Worm (Caenorhabditis elegans) whole organism, young adult: ENCODE results near the gene ZK666.4.

Experiments
- B0019.2 ChIP-seq: fragments of 200-800 bp; sonication (Bioruptor generic); conservative IDR thresholded peaks from 2 replicates; pipeline ENCODE4 v1.3.6; 2022; ENCODE audit warnings: missing genetic modification reagents, missing genetic modification characterization, missing compliant biosample characterization
- C06A6.2 ChIP-seq: fragments of 200-800 bp; sonication (Bioruptor generic); conservative IDR thresholded peaks from 2 replicates; pipeline ENCODE4 v1.3.6; 2022; ENCODE audit warnings: missing genetic modification characterization, missing compliant biosample characterization
- D2030.7 ChIP-seq: fragments of 200-800 bp; sonication (Bioruptor generic); IDR thresholded peaks from 2 replicates; pipeline ENCODE4 v1.3.6; 2022; ENCODE audit warnings: missing genetic modification reagents, missing genetic modification characterization, missing compliant biosample characterization
- F49E8.2 ChIP-seq: sonication (generic microtip); optimal IDR thresholded peaks from 3 replicates; lab custom pipeline; 2017; ENCODE audit warnings: missing genetic modification characterization, mild to moderate bottlenecking, missing compliant biosample characterization, antibody characterized with exemption, moderate library complexity; ENCODE audit not compliant: insufficient read depth
- F52B5.7 ChIP-seq: sonication (generic microtip); optimal IDR thresholded peaks from 2 replicates; lab custom pipeline; 2016; ENCODE audit warnings: mild to moderate bottlenecking, missing genetic modification characterization, missing compliant biosample characterization
- F57C9.4 ChIP-seq: sonication (generic microtip); optimal IDR thresholded peaks from 2 replicates; lab custom pipeline; 2017; ENCODE audit warnings: mild to moderate bottlenecking, missing genetic modification characterization, missing compliant biosample characterization
- K12H6.12 ChIP-seq: fragments of 200-800 bp; sonication (Bioruptor generic); optimal IDR thresholded peaks from 2 replicates; lab custom pipeline; 2018; ENCODE audit warnings: mild to moderate bottlenecking, missing genetic modification characterization, missing compliant biosample characterization
- Y53G8AR.9 ChIP-seq: fragments of 200-800 bp; sonication (Bioruptor generic); conservative IDR thresholded peaks from 2 replicates; pipeline ENCODE4 v1.3.6; 2022; ENCODE audit warnings: missing genetic modification reagents, missing genetic modification characterization, missing compliant biosample characterization
- ZK185.1 ChIP-seq: sonication (generic microtip); optimal IDR thresholded peaks from 2 replicates; lab custom pipeline; 2016; ENCODE audit warnings: mild to moderate bottlenecking, missing genetic modification characterization, missing compliant biosample characterization; ENCODE audit not compliant: poor library complexity, severe bottlenecking
- aptf-2 ChIP-seq: fragments of 200-800 bp; sonication (Bioruptor generic); conservative IDR thresholded peaks from 2 replicates; pipeline ENCODE4 v1.3.6; 2022; ENCODE audit warnings: missing genetic modification reagents, missing genetic modification characterization, missing compliant biosample characterization
- atf-7 ChIP-seq: sonication (generic microtip); optimal IDR thresholded peaks from 2 replicates; lab custom pipeline; 2017; ENCODE audit warnings: mild to moderate bottlenecking, missing genetic modification characterization, missing compliant biosample characterization
- athp-1 ChIP-seq: sonication (generic microtip); optimal IDR thresholded peaks from 2 replicates; lab custom pipeline; 2017; ENCODE audit warnings: mild to moderate bottlenecking, missing genetic modification characterization, missing compliant biosample characterization
- attf-5 ChIP-seq: fragments of 200-800 bp; sonication (Bioruptor generic); optimal IDR thresholded peaks from 2 replicates; lab custom pipeline; 2018; ENCODE audit warnings: mild to moderate bottlenecking, missing genetic modification characterization, missing compliant biosample characterization
- cebp-1 ChIP-seq, 2 experiments: fragments of 200-800 bp in 1 of 2; sonication (Bioruptor generic) in 1 of 2; sonication (generic microtip) in 1 of 2; IDR thresholded peaks in 1 of 2; optimal IDR thresholded peaks in 1 of 2; 2 replicates each; pipeline versions ENCODE4 v1.3.6 to Lab custom; 2017 to 2022; ENCODE audit warnings: missing compliant biosample characterization in 2 of 2, missing genetic modification characterization in 2 of 2, mild to moderate bottlenecking in 1 of 2, missing genetic modification reagents in 1 of 2, moderate library complexity in 1 of 2
- ceh-27 ChIP-seq: fragments of 200-800 bp; sonication (Bioruptor generic); optimal IDR thresholded peaks from 2 replicates; lab custom pipeline; 2018; ENCODE audit warnings: mild to moderate bottlenecking, missing genetic modification characterization, moderate library complexity, missing compliant biosample characterization
- ceh-40 ChIP-seq: fragments of 200-800 bp; sonication (Bioruptor generic); IDR thresholded peaks from 2 replicates; pipeline ENCODE4 v1.3.6; 2022; ENCODE audit warnings: missing genetic modification characterization, missing compliant biosample characterization
- die-1 ChIP-seq: sonication (generic microtip); optimal IDR thresholded peaks from 2 replicates; lab custom pipeline; 2016; ENCODE audit warnings: missing genotype, mild to moderate bottlenecking, missing genetic modification characterization, missing compliant biosample characterization
- dox-1 ChIP-seq: fragments of 200-800 bp; sonication (Bioruptor generic); IDR thresholded peaks from 2 replicates; pipeline ENCODE4 v1.3.6; 2022; ENCODE audit warnings: missing genetic modification reagents, missing genetic modification characterization, missing compliant biosample characterization
- ets-4 ChIP-seq: fragments of 200-800 bp; sonication (Bioruptor generic); optimal IDR thresholded peaks from 2 replicates; lab custom pipeline; 2018; ENCODE audit warnings: mild to moderate bottlenecking, missing genetic modification characterization, missing compliant biosample characterization
- hmg-20 ChIP-seq: fragments of 200-800 bp; sonication (Bioruptor generic); IDR thresholded peaks from 2 replicates; pipeline ENCODE4 v1.3.6; 2022; ENCODE audit warnings: missing genetic modification reagents, missing genetic modification characterization, missing compliant biosample characterization
- let-526 ChIP-seq: fragments of 200-800 bp; sonication (Bioruptor generic); IDR thresholded peaks from 2 replicates; pipeline ENCODE4 v1.3.6; 2022; ENCODE audit warnings: missing genetic modification reagents, missing genetic modification characterization, missing compliant biosample characterization
- let-607 ChIP-seq, 2 experiments: fragments of 200-800 bp in 1 of 2; sonication (Bioruptor generic) in 1 of 2; sonication (generic microtip) in 1 of 2; optimal IDR thresholded peaks; 2 replicates each; lab custom pipeline; 2016 to 2018; ENCODE audit warnings: mild to moderate bottlenecking in 2 of 2, missing compliant biosample characterization in 2 of 2, missing genetic modification characterization in 2 of 2, moderate library complexity in 2 of 2, missing genotype in 1 of 2
- lin-40 ChIP-seq: sonication (generic microtip); optimal IDR thresholded peaks from 2 replicates; lab custom pipeline; 2016; ENCODE audit warnings: missing genetic modification characterization, mild to moderate bottlenecking, missing compliant biosample characterization, missing genotype, missing genetic modification reagents
- lir-1 ChIP-seq: fragments of 200-800 bp; sonication (Bioruptor generic); conservative IDR thresholded peaks from 2 replicates; pipeline ENCODE4 v1.3.6; 2022; ENCODE audit warnings: missing genetic modification reagents, missing genetic modification characterization, missing compliant biosample characterization
- lsl-1 ChIP-seq: fragments of 200-800 bp; sonication (Bioruptor generic); optimal IDR thresholded peaks from 2 replicates; lab custom pipeline; 2018; ENCODE audit warnings: mild to moderate bottlenecking, missing genetic modification characterization, moderate library complexity, missing compliant biosample characterization
- madf-6 ChIP-seq: fragments of 200-800 bp; sonication (Bioruptor generic); IDR thresholded peaks from 2 replicates; pipeline ENCODE4 v1.3.6; 2022; ENCODE audit warnings: missing genetic modification reagents, missing genetic modification characterization, missing compliant biosample characterization
- mcd-1 ChIP-seq: fragments of 200-800 bp; sonication (Bioruptor generic); IDR thresholded peaks from 2 replicates; pipeline ENCODE4 v1.3.6; 2022; ENCODE audit warnings: missing genetic modification reagents, missing genetic modification characterization, missing compliant biosample characterization
- nfyb-1 ChIP-seq: fragments of 200-800 bp; sonication (Bioruptor generic); IDR thresholded peaks from 2 replicates; pipeline ENCODE4 v1.3.6; 2022; ENCODE audit warnings: missing genetic modification reagents, missing genetic modification characterization, missing compliant biosample characterization
- nhr-80 ChIP-seq: sonication (generic microtip); optimal IDR thresholded peaks from 2 replicates; lab custom pipeline; 2016; ENCODE audit warnings: missing genetic modification characterization, missing compliant biosample characterization
- snpc-1.1 ChIP-seq: sonication (generic microtip); optimal IDR thresholded peaks from 2 replicates; lab custom pipeline; 2017; ENCODE audit warnings: missing genetic modification characterization, mild to moderate bottlenecking, missing compliant biosample characterization, antibody characterized with exemption, moderate library complexity, missing genotype, missing genetic modification reagents; ENCODE audit not compliant: insufficient read depth
- snpc-3.4 ChIP-seq: sonication (generic microtip); optimal IDR thresholded peaks from 2 replicates; lab custom pipeline; 2017; ENCODE audit warnings: missing genetic modification characterization, mild to moderate bottlenecking, missing compliant biosample characterization, antibody characterized with exemption, moderate library complexity, missing genotype, missing genetic modification reagents
- tbp1 ChIP-seq: fragments of 200-800 bp; sonication (Bioruptor generic); optimal IDR thresholded peaks from 2 replicates; lab custom pipeline; 2018; ENCODE audit warnings: mild to moderate bottlenecking, missing genetic modification characterization, missing compliant biosample characterization
- unc-130 ChIP-seq: sonication (generic microtip); optimal IDR thresholded peaks from 2 replicates; lab custom pipeline; 2016; ENCODE audit warnings: missing genetic modification reagents, missing genetic modification characterization, missing compliant biosample characterization
- unc-62 ChIP-seq: fragments of 150-350 bp; optimal IDR thresholded peaks from 2 replicates; lab custom pipeline; 2014; ENCODE audit warnings: missing biosample characterization, missing genetic modification reagents, missing genetic modification characterization
- ztf-22 ChIP-seq: fragments of 200-800 bp; sonication (Bioruptor generic); optimal IDR thresholded peaks from 2 replicates; lab custom pipeline; 2018; ENCODE audit warnings: mild to moderate bottlenecking, missing genetic modification characterization, moderate library complexity, missing compliant biosample characterization
- ztf-26 ChIP-seq: sonication (generic microtip); optimal IDR thresholded peaks from 2 replicates; lab custom pipeline; 2017; ENCODE audit warnings: missing genetic modification characterization, missing compliant biosample characterization

ZK666.4 gene

DNA sequence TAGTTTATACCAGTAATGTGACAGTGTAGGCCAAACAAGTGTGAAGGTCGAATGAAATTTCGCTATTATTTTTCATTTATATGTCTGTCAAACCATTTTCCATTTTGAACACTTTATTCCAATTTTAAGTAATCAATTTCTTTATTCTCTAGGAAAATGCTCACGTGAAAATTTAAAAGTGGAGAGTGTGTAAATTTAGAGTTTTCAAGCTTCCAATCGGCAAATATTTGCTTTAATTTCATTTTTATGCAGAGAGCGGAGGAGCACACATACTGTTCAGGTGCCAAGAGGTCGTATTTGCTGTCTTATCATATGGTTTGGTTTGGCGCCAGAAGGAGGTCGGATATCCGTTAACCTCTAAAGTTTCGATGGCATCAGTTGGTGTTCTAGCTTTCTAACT, 30.2 kb upstream of the ZK666.4 start:
- TF ChIP-seq snpc-1.1 (tag; lab: Kevin White, UChicago): no peak
- 0 out of 2 replicates have a peak, but pooled peaks have one; percentile 9 for TF ChIP-seq Y53G8AR.9
- no peak for TF ChIP-seq snpc-3.4 (tag; lab: Kevin White, UChicago)

DNA sequence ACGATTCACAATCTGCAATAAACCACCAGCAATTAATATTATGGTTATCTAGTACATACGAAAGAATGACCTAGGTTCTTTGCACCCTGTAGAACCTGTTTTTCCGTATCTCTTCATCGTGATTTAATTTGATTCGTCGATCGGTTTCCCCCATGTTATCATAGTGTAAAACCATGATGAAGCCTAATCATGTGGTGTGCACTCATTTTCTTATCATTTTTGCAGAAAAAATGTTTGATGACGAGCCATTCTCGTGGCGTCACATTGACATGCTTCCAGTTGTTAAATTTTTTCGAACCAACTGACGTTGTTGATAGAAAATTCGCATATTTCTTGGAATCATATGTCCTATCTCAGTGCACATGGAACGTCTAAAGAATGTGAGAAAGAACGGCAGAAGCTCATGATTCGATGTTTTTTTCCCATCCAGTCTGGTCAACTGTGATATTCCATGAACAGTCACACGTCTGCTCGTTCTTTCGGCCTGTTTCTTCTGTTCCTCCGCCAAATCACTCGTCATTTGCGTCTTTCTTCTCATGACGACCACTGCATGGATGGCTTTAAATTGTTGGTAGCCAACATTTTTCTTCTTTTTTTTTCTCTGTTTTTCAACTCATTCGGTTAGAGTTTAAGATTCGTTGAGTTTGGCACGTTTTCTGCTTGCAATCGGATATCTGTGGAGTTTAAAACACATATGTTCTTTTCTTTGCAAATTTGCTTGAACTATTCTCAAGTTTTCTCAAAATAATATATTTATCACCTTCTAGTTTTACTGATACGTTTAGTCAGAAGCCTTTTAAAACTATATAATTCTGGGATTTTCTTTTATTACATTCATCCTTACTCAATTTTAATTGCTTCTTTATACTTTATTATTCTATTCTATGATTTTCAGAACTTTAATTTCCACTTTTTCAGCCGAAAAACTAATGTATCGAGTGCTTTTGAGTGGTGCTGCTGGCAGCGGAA, 29.4 kb upstream of the ZK666.4 start, which contains the start of gene ZK673.2:
TSS of gene ZK673.2 (plus strand) at position 919 of the 969 bp plus-strand sequence.
- TF ChIP-seq nhr-80 (tag; lab: Kevin White, UChicago) (peak; percentile 90), F57C9.4 (tag; lab: Kevin White, UChicago) (no peak), aptf-2 (GFP tag; lab: Robert Waterston, UW) (no peak), let-607 (tag; optimal IDR thresholded peaks at IDR 0.05; lab: Kevin White, UChicago) (peak in 1 of 2 experiments; percentile 35), madf-6 (GFP tag; lab: Robert Waterston, UW) (peak; percentile 9; the same call in 1 of the 2 replicates), lsl-1 (GFP tag; lab: Kevin White, UChicago) (no peak), D2030.7 (GFP tag; lab: Robert Waterston, UW) (no peak), snpc-3.4 (tag; lab: Kevin White, UChicago) (no peak), atf-7 (peak; percentile 78), ztf-26 (tag; lab: Kevin White, UChicago) (peak; percentile 43), cebp-1 (GFP tag; IDR thresholded peaks at IDR 0.05; lab: Robert Waterston, UW) (peak; percentile 24; the same call in 1 of the 2 replicates), cebp-1 (tag; optimal IDR thresholded peaks at IDR 0.05; lab: Kevin White, UChicago) (peak; percentile 75), die-1 (tag; lab: Kevin White, UChicago) (no peak), dox-1 (GFP tag; lab: Robert Waterston, UW) (peak; percentile 24; the same call in 1 of the 2 replicates), attf-5 (GFP tag; lab: Kevin White, UChicago) (peak; percentile 45), unc-62 (GFP tag; lab: Kevin White, UChicago) (peak; percentile 39), C06A6.2 (GFP tag; lab: Robert Waterston, UW) (0 out of 2 replicates have a peak, but pooled peaks have one; percentile 11), tbp1 (peak; percentile 29), Y53G8AR.9 (0 out of 2 replicates have a peak, but pooled peaks have one; percentile 55), F49E8.2 (tag; lab: Kevin White, UChicago) (peak; percentile 13), unc-130 (GFP tag; lab: Kevin White, UChicago) (no peak), K12H6.12 (tag; lab: Kevin White, UChicago) (peak; percentile 7), ceh-40 (no peak), athp-1 (tag; lab: Kevin White, UChicago) (no peak), mcd-1 (peak; percentile 15; the same call in 1 of the 2 replicates), B0019.2 (no peak), ceh-27 (GFP tag; lab: Kevin White, UChicago) (no peak), ztf-22 (peak; percentile 80), lin-40 (tag; lab: Kevin White, UChicago) (peak; percentile 50), ets-4 (peak; percentile 23)
- TF ChIP-seq, all 124 proteins: peak for 18

DNA sequence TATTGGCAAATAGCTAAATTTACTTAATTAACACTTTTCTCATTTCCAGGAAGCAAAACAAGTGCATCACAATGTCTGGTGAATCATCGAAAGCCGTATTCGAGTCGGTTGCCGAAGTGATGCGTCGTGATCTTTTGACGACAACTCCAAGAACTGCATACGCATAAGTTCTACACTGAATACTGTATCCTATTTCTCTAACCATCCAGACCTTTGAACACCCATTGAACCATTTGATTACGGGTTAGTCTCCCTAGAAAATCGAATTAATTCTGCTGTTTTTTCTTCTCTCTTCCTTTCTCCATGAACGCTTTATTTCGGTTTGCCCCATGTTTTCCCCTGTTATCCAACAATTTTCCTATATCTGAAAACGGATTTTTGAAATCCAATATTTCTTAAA, 27.4 kb upstream of the ZK666.4 start, which contains the start of gene lin-56:
TSS of gene lin-56 (plus strand) at position 301 of the 400 bp plus-strand sequence.
- no peak for TF ChIP-seq cebp-1 (GFP tag; IDR thresholded peaks at IDR 0.05; lab: Robert Waterston, UW)
- no peak for TF ChIP-seq cebp-1 (tag; optimal IDR thresholded peaks at IDR 0.05; lab: Kevin White, UChicago)
- no peak for TF ChIP-seq ZK185.1 (tag; lab: Kevin White, UChicago)
- TF ChIP-seq hmg-20 (GFP tag; lab: Robert Waterston, UW): no peak
- no peak for TF ChIP-seq F52B5.7
- peak; percentile 63; the same call in 1 of the 2 replicates for TF ChIP-seq let-526 (GFP tag; lab: Robert Waterston, UW)
- 0 out of 2 replicates have a peak, but pooled peaks have one; percentile 16 for TF ChIP-seq nfyb-1 (GFP tag; lab: Robert Waterston, UW)
- TF ChIP-seq lir-1: no peak
